Fruit fly (Drosophila melanogaster) whole organism, embryonic: ENCODE results near the gene Trf.

Experiments
- Ada2b ChIP-seq: fragments of 200-800 bp; sonication (Bioruptor generic); IDR thresholded peaks from 2 replicates; pipeline ENCODE4 v1.3.6; 2022; ENCODE audit warnings: missing biosample characterization, missing genetic modification characterization
- Adf1 ChIP-seq: fragments of 200-800 bp; sonication (Bioruptor generic); IDR thresholded peaks from 2 replicates; pipeline ENCODE4 v1.3.6; 2022; ENCODE audit warnings: missing biosample characterization, missing genetic modification characterization
- Asciz ChIP-seq: fragments of 200-800 bp; sonication (Bioruptor generic); optimal IDR thresholded peaks from 2 replicates; lab custom pipeline; 2017; ENCODE audit warnings: missing biosample characterization, mild to moderate bottlenecking, missing genetic modification characterization, missing genetic modification reagents
- Atf6 ChIP-seq: fragments of 200-800 bp; sonication (Bioruptor generic); IDR thresholded peaks from 2 replicates; pipeline ENCODE4 v1.3.6; 2022; ENCODE audit warnings: missing biosample characterization, missing genetic modification characterization
- CG10147 ChIP-seq: fragments of 200-800 bp; sonication (Bioruptor generic); optimal IDR thresholded peaks from 2 replicates; lab custom pipeline; 2019; ENCODE audit warnings: missing biosample characterization, mild to moderate bottlenecking, missing genetic modification characterization, moderate library complexity
- CG10654 ChIP-seq: fragments of 200-800 bp; sonication (Bioruptor generic); optimal IDR thresholded peaks from 2 replicates; lab custom pipeline; 2016; ENCODE audit warnings: missing biosample characterization, missing genetic modification characterization
- CG11247 ChIP-seq: fragments of 200-800 bp; sonication (Bioruptor generic); IDR thresholded peaks from 2 replicates; pipeline ENCODE4 v1.3.6; 2022; ENCODE audit warnings: missing biosample characterization, missing genetic modification characterization
- CG11504 ChIP-seq: fragments of 200-800 bp; sonication (Bioruptor generic); optimal IDR thresholded peaks from 3 replicates; lab custom pipeline; 2019; ENCODE audit warnings: missing biosample characterization, mild to moderate bottlenecking, missing genetic modification characterization, moderate library complexity
- CG12071 ChIP-seq: fragments of 200-800 bp; sonication (Bioruptor generic); optimal IDR thresholded peaks from 3 replicates; lab custom pipeline; 2018; ENCODE audit warnings: missing biosample characterization, mild to moderate bottlenecking, missing genetic modification characterization
- CG12219 ChIP-seq: fragments of 200-800 bp; sonication (Bioruptor generic); optimal IDR thresholded peaks from 3 replicates; lab custom pipeline; 2018; ENCODE audit warnings: missing biosample characterization, mild to moderate bottlenecking, missing genetic modification characterization
- CG12659 ChIP-seq: fragments of 200-800 bp; sonication (Bioruptor generic); optimal IDR thresholded peaks from 3 replicates; lab custom pipeline; 2017; ENCODE audit warnings: mild to moderate bottlenecking, missing biosample characterization, missing genetic modification reagents, missing genetic modification characterization
- CG13775 ChIP-seq: fragments of 200-800 bp; sonication (Bioruptor generic); optimal IDR thresholded peaks from 3 replicates; lab custom pipeline; 2017; ENCODE audit warnings: missing biosample characterization, mild to moderate bottlenecking, missing genetic modification characterization
- CG2202 ChIP-seq: fragments of 200-800 bp; sonication (Bioruptor generic); optimal IDR thresholded peaks from 2 replicates; lab custom pipeline; 2018; ENCODE audit warnings: missing biosample characterization, mild to moderate bottlenecking, missing genetic modification characterization
- CG42726 ChIP-seq: fragments of 200-800 bp; sonication (Bioruptor generic); IDR thresholded peaks from 2 replicates; pipeline ENCODE4 v1.3.6; 2022; ENCODE audit warnings: missing biosample characterization, missing genetic modification characterization; ENCODE audit not compliant: partially characterized antibody
- CG5953 ChIP-seq: fragments of 200-800 bp; sonication (Bioruptor generic); IDR thresholded peaks from 2 replicates; pipeline ENCODE4 v1.3.6; 2022; ENCODE audit warnings: missing biosample characterization, missing genetic modification characterization
- CG8290 ChIP-seq, 3 experiments: fragments of 200-800 bp; sonication (Bioruptor generic); optimal IDR thresholded peaks; 2 replicates each; lab custom pipeline; 2016 to 2019; ENCODE audit warnings: missing biosample characterization in 3 of 3, missing genetic modification characterization in 3 of 3, mild to moderate bottlenecking in 2 of 3, moderate library complexity in 1 of 3
- CG9437 ChIP-seq: fragments of 200-800 bp; sonication (Bioruptor generic); optimal IDR thresholded peaks from 2 replicates; lab custom pipeline; 2018; ENCODE audit warnings: missing biosample characterization, mild to moderate bottlenecking, missing genetic modification characterization
- CG9727 ChIP-seq: fragments of 200-800 bp; sonication (Bioruptor generic); optimal IDR thresholded peaks from 3 replicates; lab custom pipeline; 2017; ENCODE audit warnings: missing biosample characterization, mild to moderate bottlenecking, missing genetic modification characterization
- Dek ChIP-seq: fragments of 200-800 bp; sonication (Bioruptor generic); optimal IDR thresholded peaks from 3 replicates; lab custom pipeline; 2019; ENCODE audit warnings: missing biosample characterization, mild to moderate bottlenecking, missing genetic modification characterization, moderate library complexity
- Drgx ChIP-seq: fragments of 200-800 bp; sonication (Bioruptor generic); IDR thresholded peaks from 2 replicates; pipeline ENCODE4 v1.3.6; 2022; ENCODE audit warnings: missing biosample characterization, missing genetic modification characterization
- HmgZ ChIP-seq: fragments of 200-800 bp; sonication (Bioruptor generic); optimal IDR thresholded peaks from 2 replicates; lab custom pipeline; 2018; ENCODE audit warnings: missing biosample characterization, mild to moderate bottlenecking, missing genetic modification characterization
- Lim3 ChIP-seq: fragments of 200-800 bp; sonication (Bioruptor generic); IDR thresholded peaks from 2 replicates; pipeline ENCODE4 v1.3.6; 2022; ENCODE audit warnings: missing biosample characterization, missing genetic modification characterization
- Optix ChIP-seq: fragments of 200-800 bp; sonication (Bioruptor generic); IDR thresholded peaks from 3 replicates; pipeline ENCODE4 v1.3.6; 2022; ENCODE audit warnings: missing biosample characterization, missing genetic modification characterization
- Poxn ChIP-seq: fragments of 200-800 bp; sonication (Bioruptor generic); IDR thresholded peaks from 2 replicates; pipeline ENCODE4 v1.3.6; 2022; ENCODE audit warnings: missing biosample characterization, missing genetic modification characterization
- Sin3A ChIP-seq: fragments of >200 bp; optimal IDR thresholded peaks from 2 replicates; lab custom pipeline; 2018
- Sox102F ChIP-seq: fragments of 200-800 bp; sonication (Bioruptor generic); optimal IDR thresholded peaks from 2 replicates; lab custom pipeline; 2018; ENCODE audit warnings: missing biosample characterization, mild to moderate bottlenecking, missing genetic modification characterization, moderate library complexity
- Sry-δ ChIP-seq: fragments of 200-800 bp; sonication (Bioruptor generic); optimal IDR thresholded peaks from 2 replicates; lab custom pipeline; 2016; ENCODE audit warnings: missing biosample characterization, missing genetic modification characterization
- Taf1 ChIP-seq: fragments of 200-800 bp; sonication (Bioruptor generic); IDR thresholded peaks from 2 replicates; pipeline ENCODE4 v1.3.6; 2022; ENCODE audit warnings: missing biosample characterization, missing genetic modification characterization
- chm ChIP-seq: fragments of 200-800 bp; sonication (Bioruptor generic); IDR thresholded peaks from 2 replicates; pipeline ENCODE4 v1.3.6; 2022; ENCODE audit warnings: missing biosample characterization, missing genetic modification characterization
- gce ChIP-seq: fragments of 200-800 bp; sonication (Bioruptor generic); IDR thresholded peaks from 3 replicates; pipeline ENCODE4 v1.3.6; 2022; ENCODE audit warnings: missing biosample characterization, missing genetic modification characterization
- gsb-n ChIP-seq: fragments of 200-800 bp; sonication (Bioruptor generic); optimal IDR thresholded peaks from 3 replicates; lab custom pipeline; 2018; ENCODE audit warnings: missing biosample characterization, mild to moderate bottlenecking, missing genetic modification characterization
- hkb ChIP-seq, 2 experiments: fragments of 200-800 bp in 1 of 2; fragments of >200 bp in 1 of 2; sonication (Bioruptor generic) in 1 of 2; IDR thresholded peaks in 1 of 2; optimal IDR thresholded peaks in 1 of 2; 2 replicates each; pipeline versions ENCODE4 v1.3.6 to Lab custom; 2017 to 2022; ENCODE audit warnings: missing biosample characterization in 1 of 2, missing genetic modification characterization in 1 of 2
- ind ChIP-seq: fragments of 200-800 bp; sonication (Bioruptor generic); optimal IDR thresholded peaks from 3 replicates; lab custom pipeline; 2016; ENCODE audit warnings: missing biosample characterization, missing genetic modification characterization
- kah ChIP-seq: fragments of 200-800 bp; sonication (Bioruptor generic); optimal IDR thresholded peaks from 2 replicates; lab custom pipeline; 2018; ENCODE audit warnings: missing biosample characterization, mild to moderate bottlenecking, missing genetic modification characterization
- lilli ChIP-seq: fragments of 200-800 bp; sonication (Bioruptor generic); optimal IDR thresholded peaks from 3 replicates; lab custom pipeline; 2016; ENCODE audit warnings: missing biosample characterization, missing genetic modification characterization
- lov ChIP-seq, 2 experiments: fragments of 200-800 bp in 1 of 2; fragments of >200 bp in 1 of 2; sonication (Bioruptor generic) in 1 of 2; IDR thresholded peaks in 1 of 2; optimal IDR thresholded peaks in 1 of 2; 2 replicates in 1 of 2; 3 replicates in 1 of 2; pipeline versions ENCODE4 v1.3.6 to Lab custom; 2017 to 2022; ENCODE audit warnings: missing biosample characterization in 1 of 2, missing genetic modification characterization in 1 of 2
- oc ChIP-seq: fragments of 200-800 bp; sonication (Bioruptor generic); optimal IDR thresholded peaks from 2 replicates; lab custom pipeline; 2018; ENCODE audit warnings: missing biosample characterization, mild to moderate bottlenecking, missing genetic modification characterization, moderate library complexity
- org-1 ChIP-seq: fragments of 200-800 bp; sonication (Bioruptor generic); optimal IDR thresholded peaks from 2 replicates; lab custom pipeline; 2017; ENCODE audit warnings: missing biosample characterization, missing genetic modification characterization
- otp ChIP-seq: fragments of 200-800 bp; sonication (Bioruptor generic); IDR thresholded peaks from 3 replicates; pipeline ENCODE4, ENCODE4 v1.3.6; 2022; ENCODE audit warnings: missing biosample characterization, missing genetic modification characterization
- peb ChIP-seq: fragments of 200-800 bp; sonication (Bioruptor generic); IDR thresholded peaks from 2 replicates; pipeline ENCODE4 v1.3.6; 2022; ENCODE audit warnings: missing biosample characterization, missing genetic modification characterization
- pum ChIP-seq: fragments of 200-800 bp; sonication (Bioruptor generic); optimal IDR thresholded peaks from 2 replicates; lab custom pipeline; 2016; ENCODE audit warnings: missing biosample characterization, missing genetic modification characterization
- run ChIP-seq: fragments of 200-800 bp; sonication (Bioruptor generic); optimal IDR thresholded peaks from 3 replicates; lab custom pipeline; 2018; ENCODE audit warnings: missing biosample characterization, mild to moderate bottlenecking, missing genetic modification characterization
- schlank ChIP-seq: fragments of 200-800 bp; sonication (Bioruptor generic); optimal IDR thresholded peaks from 2 replicates; lab custom pipeline; 2018; ENCODE audit warnings: missing biosample characterization, mild to moderate bottlenecking, missing genetic modification characterization
- shn ChIP-seq: fragments of 200-800 bp; sonication (Bioruptor generic); optimal IDR thresholded peaks from 3 replicates; lab custom pipeline; 2016; ENCODE audit warnings: missing biosample characterization, missing genetic modification characterization
- sisA ChIP-seq: fragments of 200-800 bp; sonication (Bioruptor generic); IDR thresholded peaks from 2 replicates; pipeline ENCODE4 v1.3.6; 2022; ENCODE audit warnings: missing biosample characterization, missing genetic modification characterization
- sob ChIP-seq: fragments of 200-800 bp; sonication (Bioruptor generic); IDR thresholded peaks from 2 replicates; pipeline ENCODE4 v1.3.6; 2022; ENCODE audit warnings: missing biosample characterization, missing genetic modification characterization
- ssp ChIP-seq: fragments of 200-800 bp; sonication (Bioruptor generic); IDR thresholded peaks from 2 replicates; pipeline ENCODE4 v1.3.6; 2022; ENCODE audit warnings: missing biosample characterization, missing genetic modification characterization
- sug ChIP-seq: fragments of 200-800 bp; optimal IDR thresholded peaks from 2 replicates; lab custom pipeline; 2019; ENCODE audit warnings: missing biosample characterization, mild to moderate bottlenecking, missing genetic modification characterization, moderate library complexity
- zfh1 ChIP-seq: fragments of 200-800 bp; sonication (Bioruptor generic); IDR thresholded peaks from 3 replicates; pipeline ENCODE4 v1.3.6; 2022; ENCODE audit warnings: missing biosample characterization, missing genetic modification characterization

Gene Trf

dm6 chr2L:8034734-8035133 lies 38.0 kb upstream of the Trf start (continued):
- TF ChIP-seq gce (GFP tag; lab: Robert Waterston, UW) (0 out of 3 replicates have a peak, but pooled peaks have one; percentile 36), shn (peak; percentile 16), CG12071 (GFP tag; lab: Kevin White, UChicago) (peak; percentile 62), HmgZ (peak; percentile 48), hkb (optimal IDR thresholded peaks at IDR 0.05; lab: Kevin White, UChicago) (no peak), hkb (GFP tag; IDR thresholded peaks at IDR 0.05; lab: Robert Waterston, UW) (peak; percentile 86), gsb-n (tag; lab: Kevin White, UChicago) (peak; percentile 20), CG12219 (peak; percentile 72), pum (GFP tag; lab: Kevin White, UChicago) (peak; percentile 32), otp (peak; percentile 66; the same call in 2 of the 3 replicates), Adf1 (GFP tag; lab: Robert Waterston, UW) (peak; percentile 13; the same call in 1 of the 2 replicates), CG2202 (tag; lab: Kevin White, UChicago) (peak; percentile 1), Taf1 (GFP tag; lab: Robert Waterston, UW) (0 out of 2 replicates have a peak, but pooled peaks have one; percentile 7), CG11504 (tag; lab: Kevin White, UChicago) (peak; percentile 79), run (tag; lab: Kevin White, UChicago) (peak; percentile 39), sob (GFP tag; lab: Robert Waterston, UW) (peak; percentile 27; the same call in 1 of the 2 replicates), lilli (peak; percentile 70), CG11247 (peak; percentile 48; the same call in 1 of the 2 replicates), Sox102F (peak; percentile 74), Optix (0 out of 3 replicates have a peak, but pooled peaks have one; percentile 13), CG12659 (peak; percentile 42), Ada2b (GFP tag; lab: Robert Waterston, UW) (peak; percentile 61), org-1 (GFP tag; lab: Kevin White, UChicago) (peak; percentile 49), Dek (tag; lab: Kevin White, UChicago) (peak; percentile 40), Asciz (GFP tag; lab: Kevin White, UChicago) (peak; percentile 44), CG9437 (GFP tag; lab: Kevin White, UChicago) (peak; percentile 30), sug (tag; lab: Kevin White, UChicago) (peak; percentile 18), kah (GFP tag; lab: Kevin White, UChicago) (peak; percentile 18), CG9727 (GFP tag; lab: Kevin White, UChicago) (peak; percentile 17), sisA (GFP tag; lab: Robert Waterston, UW) (peak; percentile 53), CG13775 (GFP tag; lab: Kevin White, UChicago) (peak; percentile 4), CG8290 (GFP tag; optimal IDR thresholded peaks at IDR 0.05; lab: Kevin White, UChicago) (no peak), CG8290 (tag; optimal IDR thresholded peaks at IDR 0.05; lab: Kevin White, UChicago) (peak in 1 of 2 experiments; percentile 64), Atf6 (GFP tag; lab: Robert Waterston, UW) (peak; percentile 65), ssp (GFP tag; lab: Robert Waterston, UW) (peak; percentile 31; the same call in 1 of the 2 replicates), Drgx (peak; percentile 71), ind (peak; percentile 51), Sin3A (no peak), CG10147 (peak; percentile 36), Sry-δ (peak; percentile 10), CG42726 (GFP tag; lab: Robert Waterston, UW) (no peak), oc (tag; lab: Kevin White, UChicago) (no peak), zfh1 (GFP tag; lab: Robert Waterston, UW) (peak; percentile 23; the same call in 2 of the 3 replicates), CG10654 (GFP tag; lab: Kevin White, UChicago) (peak; percentile 7), Poxn (GFP tag; lab: Robert Waterston, UW) (no peak), lov (optimal IDR thresholded peaks at IDR 0.05; lab: Kevin White, UChicago) (no peak), lov (GFP tag; IDR thresholded peaks at IDR 0.05; lab: Robert Waterston, UW) (0 out of 3 replicates have a peak, but pooled peaks have one; percentile 39), schlank (tag; lab: Kevin White, UChicago) (no peak), peb (0 out of 2 replicates have a peak, but pooled peaks have one; percentile 17), chm (GFP tag; lab: Robert Waterston, UW) (peak; percentile 67; the same call in 1 of the 2 replicates), Lim3 (GFP tag; lab: Robert Waterston, UW) (no peak), CG5953 (peak; percentile 53; the same call in 1 of the 2 replicates)
